Worm (Caenorhabditis elegans): ENCODE data around the gene drl-1.

DNA sequence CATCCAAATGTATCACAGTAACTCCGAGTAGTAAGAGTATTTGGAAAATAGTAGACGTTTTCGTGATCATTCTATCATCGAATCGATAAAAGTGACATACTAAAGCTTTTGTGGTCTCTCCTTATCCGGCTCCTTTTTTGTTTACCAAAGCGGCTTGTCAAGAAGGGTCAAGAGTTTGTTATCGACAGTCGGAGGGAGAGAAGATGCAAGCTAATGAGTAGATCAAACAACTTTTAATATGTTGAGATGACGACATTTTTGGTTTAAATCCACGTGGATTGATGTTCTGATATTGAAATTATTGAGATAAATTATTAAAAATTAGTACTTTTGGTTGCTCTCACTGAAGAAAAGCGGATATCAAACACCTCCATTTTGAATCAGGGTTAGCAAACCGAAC, 33.5 kb upstream of the drl-1 start, which contains the start of gene T21D12.7:
- TF ChIP-seq ama-1 (optimal IDR thresholded peaks at IDR 0.05): no peak
- TF ChIP-seq tbx-37 (GFP tag; conservative IDR thresholded peaks at IDR 0.05): no peak
- no peak for TF ChIP-seq tra-4 (tag; optimal IDR thresholded peaks at IDR 0.05)
- no peak for TF ChIP-seq ets-7 (tag; optimal IDR thresholded peaks at IDR 0.05)
- TF ChIP-seq aly-1 (tag; optimal IDR thresholded peaks at IDR 0.05): no peak

All from whole organism, early embryonic.